Fruit fly (Drosophila melanogaster) whole organism, embryonic: Measurements from ENCODE around the gene CG10512.

Experiments used
- Abd-B ChIP-seq: fragments of 200-800 bp; sonication (Bioruptor generic); optimal IDR thresholded peaks from 2 replicates; lab custom pipeline; 2018; ENCODE audit warnings: missing biosample characterization, mild to moderate bottlenecking, missing genetic modification characterization, moderate library complexity
- B-H1 ChIP-seq: fragments of 200-800 bp; sonication (Bioruptor generic); IDR thresholded peaks from 3 replicates; pipeline ENCODE4 v1.3.6; 2022; ENCODE audit warnings: missing biosample characterization, missing genetic modification characterization
- CG10209 ChIP-seq: fragments of 200-800 bp; sonication (Bioruptor generic); optimal IDR thresholded peaks from 3 replicates; lab custom pipeline; 2017; ENCODE audit warnings: missing biosample characterization, mild to moderate bottlenecking, missing genetic modification characterization, missing genetic modification reagents
- CG10654 ChIP-seq: fragments of 200-800 bp; sonication (Bioruptor generic); optimal IDR thresholded peaks from 2 replicates; lab custom pipeline; 2016; ENCODE audit warnings: missing biosample characterization, missing genetic modification characterization
- CG12942 ChIP-seq: fragments of 200-800 bp; sonication (Bioruptor generic); optimal IDR thresholded peaks from 3 replicates; lab custom pipeline; 2016; ENCODE audit warnings: missing biosample characterization, missing genetic modification characterization
- CG13624 ChIP-seq: fragments of 200-800 bp; sonication (Bioruptor generic); optimal IDR thresholded peaks from 2 replicates; lab custom pipeline; 2016; ENCODE audit warnings: missing biosample characterization, missing genetic modification characterization
- CG14014 ChIP-seq: fragments of 200-800 bp; sonication (Bioruptor generic); IDR thresholded peaks from 2 replicates; pipeline ENCODE4 v1.3.6; 2022; ENCODE audit warnings: missing biosample characterization, missing genetic modification characterization
- CG14441 ChIP-seq: fragments of 200-800 bp; sonication (Bioruptor generic); IDR thresholded peaks from 2 replicates; pipeline ENCODE4 v1.3.6; 2022; ENCODE audit warnings: missing biosample characterization, missing genetic modification characterization
- CG15479 ChIP-seq: fragments of 200-800 bp; sonication (Bioruptor generic); optimal IDR thresholded peaks from 3 replicates; lab custom pipeline; 2019; ENCODE audit warnings: missing biosample characterization, mild to moderate bottlenecking, missing genetic modification characterization, moderate library complexity
- CG15514 ChIP-seq: fragments of 200-800 bp; sonication (Bioruptor generic); optimal IDR thresholded peaks from 3 replicates; lab custom pipeline; 2017; ENCODE audit warnings: missing biosample characterization, missing genetic modification characterization, mild to moderate bottlenecking, moderate library complexity, missing genetic modification reagents
- CG15696 ChIP-seq: fragments of 200-800 bp; sonication (Bioruptor generic); optimal IDR thresholded peaks from 2 replicates; lab custom pipeline; 2019; ENCODE audit warnings: missing biosample characterization, mild to moderate bottlenecking, missing genetic modification characterization, moderate library complexity
- CG2116 ChIP-seq: fragments of 200-800 bp; sonication (Bioruptor generic); optimal IDR thresholded peaks from 3 replicates; lab custom pipeline; 2018; ENCODE audit warnings: missing biosample characterization, mild to moderate bottlenecking, missing genetic modification characterization
- CG2199 ChIP-seq: fragments of 200-800 bp; sonication (Bioruptor generic); IDR thresholded peaks from 3 replicates; pipeline ENCODE4 v1.3.6; 2022; ENCODE audit warnings: missing biosample characterization, missing genetic modification characterization
- CG3281 ChIP-seq: fragments of 200-800 bp; sonication (Bioruptor generic); optimal IDR thresholded peaks from 3 replicates; lab custom pipeline; 2017; ENCODE audit warnings: missing biosample characterization, mild to moderate bottlenecking, missing genetic modification characterization
- CG43689 ChIP-seq: fragments of 200-800 bp; sonication (Bioruptor generic); IDR thresholded peaks from 2 replicates; pipeline ENCODE4 v1.3.6; 2022; ENCODE audit warnings: missing biosample characterization, missing genetic modification characterization
- CG4730 ChIP-seq: fragments of 200-800 bp; sonication (Bioruptor generic); IDR thresholded peaks from 2 replicates; pipeline ENCODE4 v1.3.6; 2022; ENCODE audit warnings: missing biosample characterization, missing genetic modification characterization
- CG6689 ChIP-seq: fragments of 200-800 bp; sonication (Bioruptor generic); IDR thresholded peaks from 2 replicates; pipeline ENCODE4 v1.3.6; 2022; ENCODE audit warnings: missing biosample characterization, missing genetic modification characterization
- CG7987 ChIP-seq: fragments of 200-800 bp; sonication (Bioruptor generic); optimal IDR thresholded peaks from 2 replicates; lab custom pipeline; 2018; ENCODE audit warnings: missing biosample characterization, mild to moderate bottlenecking, missing genetic modification characterization, moderate library complexity
- CG8281 ChIP-seq: fragments of 200-800 bp; sonication (Bioruptor generic); optimal IDR thresholded peaks from 2 replicates; lab custom pipeline; 2018; ENCODE audit warnings: missing biosample characterization, mild to moderate bottlenecking, missing genetic modification characterization, moderate library complexity
- CG8478 ChIP-seq: fragments of >200 bp; optimal IDR thresholded peaks from 2 replicates; lab custom pipeline; 2018
- CG9215 ChIP-seq: fragments of 200-800 bp; sonication (Bioruptor generic); IDR thresholded peaks from 2 replicates; pipeline ENCODE4 v1.3.6; 2022; ENCODE audit warnings: missing biosample characterization, missing genetic modification characterization
- CG9609 ChIP-seq: fragments of 200-800 bp; sonication (Bioruptor generic); optimal IDR thresholded peaks from 3 replicates; lab custom pipeline; 2016; ENCODE audit warnings: missing biosample characterization, missing genetic modification characterization
- CG9797 ChIP-seq: fragments of 200-800 bp; sonication (Bioruptor generic); optimal IDR thresholded peaks from 3 replicates; lab custom pipeline; 2018; ENCODE audit warnings: missing biosample characterization, mild to moderate bottlenecking, missing genetic modification characterization
- CG9817 ChIP-seq: fragments of 200-800 bp; sonication (Bioruptor generic); optimal IDR thresholded peaks from 2 replicates; lab custom pipeline; 2018; ENCODE audit warnings: missing biosample characterization, mild to moderate bottlenecking, missing genetic modification characterization, moderate library complexity
- Dref ChIP-seq: fragments of 200-800 bp; sonication (Bioruptor generic); IDR thresholded peaks from 2 replicates; pipeline ENCODE4 v1.3.6; 2022; ENCODE audit warnings: missing biosample characterization, missing genetic modification characterization
- H2.0 ChIP-seq: fragments of 200-800 bp; sonication (Bioruptor generic); IDR thresholded peaks from 2 replicates; pipeline ENCODE4 v1.3.6; 2022; ENCODE audit warnings: missing biosample characterization, missing genetic modification characterization
- HmgD ChIP-seq: fragments of 200-800 bp; sonication (Bioruptor generic); optimal IDR thresholded peaks from 3 replicates; lab custom pipeline; 2016; ENCODE audit warnings: missing biosample characterization, missing genetic modification characterization
- Mad ChIP-seq: fragments of 200-800 bp; sonication (Bioruptor generic); optimal IDR thresholded peaks from 2 replicates; lab custom pipeline; 2016; ENCODE audit warnings: missing biosample characterization, missing genetic modification characterization
- Myb ChIP-seq: fragments of 200-800 bp; sonication (Bioruptor generic); optimal IDR thresholded peaks from 2 replicates; lab custom pipeline; 2016; ENCODE audit warnings: missing biosample characterization, missing genetic modification characterization
- Oli ChIP-seq: fragments of 200-800 bp; sonication (Bioruptor generic); optimal IDR thresholded peaks from 2 replicates; lab custom pipeline; 2018; ENCODE audit warnings: missing biosample characterization, mild to moderate bottlenecking, missing genetic modification characterization, moderate library complexity
- Sry-β ChIP-seq: fragments of 200-800 bp; sonication (Bioruptor generic); optimal IDR thresholded peaks from 2 replicates; lab custom pipeline; 2018; ENCODE audit warnings: missing biosample characterization, mild to moderate bottlenecking, missing genetic modification characterization, moderate library complexity
- Sry-δ ChIP-seq: fragments of 200-800 bp; sonication (Bioruptor generic); optimal IDR thresholded peaks from 2 replicates; lab custom pipeline; 2016; ENCODE audit warnings: missing biosample characterization, missing genetic modification characterization
- Trl ChIP-seq, 3 experiments: fragments of >200 bp in 2 of 3; fragments of 200-800 bp in 1 of 3; sonication (Bioruptor generic) in 1 of 3; optimal IDR thresholded peaks; 2 replicates in 1 of 3; 3 replicates in 2 of 3; lab custom pipeline; 2016 to 2017; ENCODE audit warnings: missing biosample characterization in 1 of 3, missing genetic modification characterization in 1 of 3
- dimm ChIP-seq: fragments of 200-800 bp; sonication (Bioruptor generic); IDR thresholded peaks from 2 replicates; pipeline ENCODE4 v1.3.6; 2022; ENCODE audit warnings: missing biosample characterization, missing genetic modification characterization
- disco-r ChIP-seq: fragments of 200-800 bp; sonication (Bioruptor generic); optimal IDR thresholded peaks from 2 replicates; lab custom pipeline; 2016; ENCODE audit warnings: missing biosample characterization, missing genetic modification characterization
- dysf ChIP-seq: fragments of 200-800 bp; sonication (Bioruptor generic); IDR thresholded peaks from 3 replicates; pipeline ENCODE4 v1.3.6; 2022; ENCODE audit warnings: missing biosample characterization, missing genetic modification characterization
- ewg ChIP-seq: fragments of 200-800 bp; sonication (Bioruptor generic); optimal IDR thresholded peaks from 3 replicates; lab custom pipeline; 2017; ENCODE audit warnings: mild to moderate bottlenecking, missing biosample characterization, missing genetic modification reagents, missing genetic modification characterization
- exex ChIP-seq: fragments of 200-800 bp; sonication (Bioruptor generic); optimal IDR thresholded peaks from 4 replicates; lab custom pipeline; 2018; ENCODE audit warnings: missing biosample characterization, mild to moderate bottlenecking, missing genetic modification characterization, moderate library complexity
- fd102C ChIP-seq: fragments of 200-800 bp; sonication (Bioruptor generic); optimal IDR thresholded peaks from 2 replicates; lab custom pipeline; 2018; ENCODE audit warnings: missing biosample characterization, mild to moderate bottlenecking, missing genetic modification characterization, moderate library complexity
- ftz-f1 ChIP-seq: fragments of 200-800 bp; sonication (Bioruptor generic); optimal IDR thresholded peaks from 2 replicates; lab custom pipeline; 2016; ENCODE audit warnings: missing biosample characterization, missing genetic modification characterization
- kni ChIP-seq: fragments of 200-800 bp; sonication (Bioruptor generic); optimal IDR thresholded peaks from 3 replicates; lab custom pipeline; 2017; ENCODE audit warnings: mild to moderate bottlenecking, missing biosample characterization, missing genetic modification reagents, missing genetic modification characterization
- nom ChIP-seq: fragments of 200-800 bp; sonication (Bioruptor generic); optimal IDR thresholded peaks from 2 replicates; lab custom pipeline; 2017; ENCODE audit warnings: missing biosample characterization, missing genetic modification characterization, mild to moderate bottlenecking, moderate library complexity, missing genetic modification reagents
- oc ChIP-seq: fragments of 200-800 bp; sonication (Bioruptor generic); optimal IDR thresholded peaks from 2 replicates; lab custom pipeline; 2018; ENCODE audit warnings: missing biosample characterization, mild to moderate bottlenecking, missing genetic modification characterization, moderate library complexity
- pros ChIP-seq: fragments of 200-800 bp; sonication (Bioruptor generic); optimal IDR thresholded peaks from 3 replicates; lab custom pipeline; 2019; ENCODE audit warnings: missing biosample characterization, mild to moderate bottlenecking, missing genetic modification characterization, moderate library complexity
- ranshi ChIP-seq: fragments of 200-800 bp; sonication (Bioruptor generic); IDR thresholded peaks from 2 replicates; pipeline ENCODE4 v1.3.6; 2022; ENCODE audit warnings: missing biosample characterization, missing genetic modification characterization
- sd ChIP-seq: fragments of 200-800 bp; sonication (Bioruptor generic); optimal IDR thresholded peaks from 3 replicates; lab custom pipeline; 2018; ENCODE audit warnings: missing biosample characterization, mild to moderate bottlenecking, missing genetic modification characterization, moderate library complexity
- tgo ChIP-seq: fragments of 200-800 bp; sonication (Bioruptor generic); IDR thresholded peaks from 3 replicates; pipeline ENCODE4 v1.3.6; 2022; ENCODE audit warnings: missing biosample characterization, missing genetic modification characterization
- tup ChIP-seq: fragments of 200-800 bp; sonication (Bioruptor generic); optimal IDR thresholded peaks from 2 replicates; lab custom pipeline; 2016; ENCODE audit warnings: missing biosample characterization, mild to moderate bottlenecking, missing genetic modification characterization, moderate library complexity
- wdn ChIP-seq: fragments of 200-800 bp; sonication (Bioruptor generic); IDR thresholded peaks from 2 replicates; pipeline ENCODE4 v1.3.6; 2022; ENCODE audit warnings: missing biosample characterization, missing genetic modification characterization
- zen2 ChIP-seq: fragments of 200-800 bp; sonication (Bioruptor generic); IDR thresholded peaks from 3 replicates; pipeline ENCODE4 v1.3.6; 2022; ENCODE audit warnings: missing biosample characterization, missing genetic modification characterization; ENCODE audit not compliant: partially characterized antibody
- zf30C ChIP-seq: fragments of 200-800 bp; sonication (Bioruptor generic); optimal IDR thresholded peaks from 3 replicates; lab custom pipeline; 2018; ENCODE audit warnings: missing biosample characterization, mild to moderate bottlenecking, missing genetic modification characterization

The CG10512 gene

DNA sequence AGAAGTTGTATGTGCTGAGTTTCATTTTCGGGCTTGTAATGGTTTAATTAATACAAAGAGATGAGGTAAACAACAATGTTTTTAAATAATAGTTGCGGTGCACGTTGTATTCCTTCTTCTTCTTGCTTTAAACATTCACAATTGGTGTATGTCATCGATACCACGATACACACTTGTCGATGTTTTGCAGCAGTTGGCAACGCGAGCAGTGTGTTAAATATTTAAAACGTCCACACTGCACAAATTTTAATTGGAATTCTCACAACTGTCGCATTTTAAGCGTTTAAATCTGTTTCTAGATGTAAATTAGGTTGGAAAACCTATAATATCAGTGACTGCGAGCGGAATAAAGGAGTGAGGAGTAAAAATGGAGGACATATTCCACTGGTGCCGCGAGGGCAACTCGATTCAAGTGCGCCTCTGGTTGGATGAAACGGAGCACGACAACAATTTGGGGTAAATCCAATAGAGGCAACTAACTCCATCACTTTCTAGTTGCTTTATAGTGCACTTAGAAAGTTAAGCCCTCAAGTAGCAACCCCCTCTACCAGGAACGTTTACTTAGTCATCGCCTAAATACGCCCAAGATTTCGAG, 14.1 kb downstream of the CG10512 start, which contains the start of the genes Trmt112 and Ilk (continued):
- TF ChIP-seq Sry-β (GFP tag; lab: Kevin White, UChicago) = no peak
- TF ChIP-seq CG2199 (GFP tag; lab: Robert Waterston, UW) = no peak
- no peak for TF ChIP-seq CG9817 (tag; lab: Kevin White, UChicago)
- TF ChIP-seq CG6689 (GFP tag; lab: Robert Waterston, UW) = no peak
- TF ChIP-seq exex (tag; lab: Kevin White, UChicago) = peak; percentile 14
- no peak for TF ChIP-seq B-H1 (GFP tag; lab: Robert Waterston, UW)
- no peak for TF ChIP-seq CG10654 (GFP tag; lab: Kevin White, UChicago)
- no peak for TF ChIP-seq tup
- TF ChIP-seq CG8478 = no peak
- TF ChIP-seq CG15514 = peak; percentile 58
- TF ChIP-seq CG9215 (GFP tag; lab: Robert Waterston, UW) = no peak
- peak; percentile 79 for TF ChIP-seq Abd-B (GFP tag; lab: Kevin White, UChicago)
- no peak for TF ChIP-seq H2.0
- no peak for TF ChIP-seq ranshi (GFP tag; lab: Robert Waterston, UW)
- TF ChIP-seq CG14014 = no peak
- TF ChIP-seq dysf (GFP tag; lab: Robert Waterston, UW) = no peak
- TF ChIP-seq HmgD (GFP tag; lab: Kevin White, UChicago) = peak; percentile 10
- peak; percentile 10 for TF ChIP-seq zf30C (GFP tag; lab: Kevin White, UChicago)
- no peak for TF ChIP-seq CG15696
- no peak for TF ChIP-seq CG15479 (GFP tag; lab: Kevin White, UChicago)
- TF ChIP-seq Sry-δ (GFP tag; lab: Kevin White, UChicago) = peak; percentile 75
- TF ChIP-seq oc = no peak
- no peak for TF ChIP-seq Trl (optimal IDR thresholded peaks at IDR 0.05; lab: Kevin White, UChicago)
- TF ChIP-seq Trl (GFP tag; optimal IDR thresholded peaks at IDR 0.05; lab: Kevin White, UChicago) = no peak
- TF ChIP-seq sd (tag; lab: Kevin White, UChicago) = peak; percentile 77
- TF ChIP-seq kni (GFP tag; lab: Kevin White, UChicago) = no peak
- TF ChIP-seq pros (GFP tag; lab: Kevin White, UChicago) = no peak
- no peak for TF ChIP-seq CG14441 (GFP tag; lab: Robert Waterston, UW)
- peak; percentile 87 for TF ChIP-seq CG9797 (GFP tag; lab: Kevin White, UChicago)
- TF ChIP-seq tgo (GFP tag; lab: Robert Waterston, UW) = no peak
- no peak for TF ChIP-seq CG4730 (GFP tag; lab: Robert Waterston, UW)
- TF ChIP-seq wdn (GFP tag; lab: Robert Waterston, UW) = no peak
- no peak for TF ChIP-seq nom (GFP tag; lab: Kevin White, UChicago)
- peak; percentile 47 for TF ChIP-seq CG13624 (GFP tag; lab: Kevin White, UChicago)
- TF ChIP-seq CG43689 (GFP tag; lab: Robert Waterston, UW) = no peak
- no peak for TF ChIP-seq CG10209 (GFP tag; lab: Kevin White, UChicago)
- TF ChIP-seq ftz-f1 = no peak
- no peak for TF ChIP-seq CG8281 (tag; lab: Kevin White, UChicago)
- TF ChIP-seq Dref (GFP tag; lab: Robert Waterston, UW) = peak; percentile 95
- TF ChIP-seq ewg (GFP tag; lab: Kevin White, UChicago) = peak; percentile 7
- peak; percentile 86 for TF ChIP-seq Myb
- TF ChIP-seq CG9609 = no peak
- no peak for TF ChIP-seq Oli
- TF ChIP-seq Mad = no peak
- TF ChIP-seq disco-r (GFP tag; lab: Kevin White, UChicago) = no peak
- peak; percentile 64 for TF ChIP-seq CG2116
- TF ChIP-seq CG7987 (GFP tag; lab: Kevin White, UChicago) = peak; percentile 44
- TF ChIP-seq dimm = no peak
- TF ChIP-seq zen2 (GFP tag; lab: Robert Waterston, UW) = peak; percentile 62
- TF ChIP-seq fd102C = no peak
- no peak for TF ChIP-seq CG12942 (GFP tag; lab: Kevin White, UChicago)
- TF ChIP-seq CG3281 (GFP tag; lab: Kevin White, UChicago) = no peak
